Fruit fly (Drosophila melanogaster) whole organism: ENCODE data around the gene CG13390.

Experiments used
- CG8478 ChIP-seq: fragments of >200 bp; optimal IDR thresholded peaks from 2 replicates; lab custom pipeline; 2018; ENCODE audit warnings: inconsistent platforms
- Dll ChIP-seq: fragments of >200 bp; optimal IDR thresholded peaks from 2 replicates; lab custom pipeline; 2017
- pan ChIP-seq: fragments of >200 bp; optimal IDR thresholded peaks from 2 replicates; lab custom pipeline; 2017
- usp ChIP-seq: fragments of >200 bp; optimal IDR thresholded peaks from 2 replicates; lab custom pipeline; 2017; ENCODE audit warnings: missing biosample characterization, missing genetic modification characterization, mixed read lengths

- TF ChIP-seq usp (GFP tag; lab: Kevin White, UChicago) (no peak), pan (no peak), CG8478 (lab: Kevin White, UChicago) (no peak), Dll (no peak)
Measured at dm6 chr2L:8423460-8424089, 47.0 kb upstream of the CG13390 start.
